Fruit fly (Drosophila melanogaster) whole organism: ENCODE results near the gene CG3226.

ENCODE experiments used
- Dll ChIP-seq: fragments of >200 bp; optimal IDR thresholded peaks from 2 replicates; lab custom pipeline; 2017
- psq ChIP-seq: fragments of >200 bp; optimal IDR thresholded peaks from 2 replicates; lab custom pipeline; 2017

- no peak for TF ChIP-seq psq
- no peak for TF ChIP-seq Dll (lab: Kevin White, UChicago)
These were observed 48.5 kb upstream of the CG3226 start for dm6 chrX:6702591-6702990.
